Worm (Caenorhabditis elegans): ENCODE results near the gene Y17D7B.4.

- TF ChIP-seq him-1 (tag; optimal IDR thresholded peaks at IDR 0.05) (no peak), dao-5 (tag; optimal IDR thresholded peaks at IDR 0.05) (no peak), W03F9.2 (tag; optimal IDR thresholded peaks at IDR 0.05) (no peak)
These were observed 42.1 kb downstream of the Y17D7B.4 start, which contains the start of gene scl-20 for ce11 chrV:18734381-18734780.

Data from whole organism, L4/young adult.